Worm (Caenorhabditis elegans) whole organism, L2 larva: Measurements from ENCODE around the gene K12H6.12.

Experiments
- C34F6.9 ChIP-seq: fragments of 150-350 bp; optimal IDR thresholded peaks from 2 replicates; lab custom pipeline; 2014; ENCODE audit warnings: missing biosample characterization, missing genetic modification characterization
- F13H6.1 ChIP-seq: sonication (generic microtip); optimal IDR thresholded peaks from 2 replicates; lab custom pipeline; 2016; ENCODE audit warnings: missing genetic modification characterization, missing compliant biosample characterization
- Y55F3AM.14 ChIP-seq: fragments of 200-800 bp; sonication (Bioruptor generic); optimal IDR thresholded peaks from 2 replicates; lab custom pipeline; 2018; ENCODE audit warnings: mild to moderate bottlenecking, missing genetic modification characterization, missing compliant biosample characterization
- alr-1 ChIP-seq: fragments of 150-350 bp; optimal IDR thresholded peaks from 2 replicates; lab custom pipeline; 2014; ENCODE audit warnings: missing biosample characterization, missing genetic modification characterization
- blmp-1 ChIP-seq: sonication (generic microtip); optimal IDR thresholded peaks from 2 replicates; lab custom pipeline; 2017; ENCODE audit warnings: missing genetic modification characterization, mild to moderate bottlenecking, missing compliant biosample characterization, antibody characterized with exemption, moderate library complexity; ENCODE audit not compliant: insufficient read depth
- ceh-16 ChIP-seq: fragments of 150-350 bp; optimal IDR thresholded peaks from 2 replicates; lab custom pipeline; 2014; ENCODE audit warnings: missing biosample characterization, missing genetic modification characterization
- ceh-82 ChIP-seq: fragments of 150-350 bp; optimal IDR thresholded peaks from 2 replicates; lab custom pipeline; 2014; ENCODE audit warnings: missing biosample characterization, missing genetic modification characterization
- crh-2 ChIP-seq: sonication (generic microtip); optimal IDR thresholded peaks from 2 replicates; lab custom pipeline; 2017; ENCODE audit warnings: missing biosample characterization, missing genetic modification characterization
- dmd-4 ChIP-seq: sonication (generic microtip); optimal IDR thresholded peaks from 2 replicates; lab custom pipeline; 2017; ENCODE audit warnings: missing biosample characterization, missing genetic modification characterization
- elt-1 ChIP-seq: fragments of 150-350 bp; optimal IDR thresholded peaks from 2 replicates; lab custom pipeline; 2014; ENCODE audit warnings: missing biosample characterization, missing genetic modification characterization
- elt-3 ChIP-seq: sonication (generic microtip); optimal IDR thresholded peaks from 2 replicates; lab custom pipeline; 2017; ENCODE audit warnings: missing biosample characterization, missing genetic modification characterization
- fos-1 ChIP-seq: fragments of 150-350 bp; optimal IDR thresholded peaks from 2 replicates; lab custom pipeline; 2014; ENCODE audit warnings: missing biosample characterization, missing genetic modification characterization
- lin-13 ChIP-seq: fragments of 150-350 bp; optimal IDR thresholded peaks from 2 replicates; lab custom pipeline; 2014; ENCODE audit warnings: missing biosample characterization, missing genetic modification reagents, missing genetic modification characterization
- lin-39 ChIP-seq: fragments of 150-350 bp; optimal IDR thresholded peaks from 2 replicates; lab custom pipeline; 2014; ENCODE audit warnings: missing biosample characterization, missing genetic modification reagents, missing genetic modification characterization
- lsy-2 ChIP-seq, 2 experiments: fragments of 150-350 bp in 1 of 2; sonication (generic microtip) in 1 of 2; optimal IDR thresholded peaks; 2 replicates each; lab custom pipeline; 2014 to 2017; ENCODE audit warnings: missing biosample characterization in 2 of 2, missing genetic modification characterization in 2 of 2
- mab-5 ChIP-seq: fragments of 150-350 bp; optimal IDR thresholded peaks from 2 replicates; lab custom pipeline; 2014; ENCODE audit warnings: missing biosample characterization, missing genetic modification characterization
- mbf-1 ChIP-seq: sonication (generic microtip); optimal IDR thresholded peaks from 2 replicates; lab custom pipeline; 2017; ENCODE audit warnings: missing biosample characterization, missing genetic modification characterization
- mdl-1 ChIP-seq, 2 experiments: fragments of 150-350 bp in 1 of 2; sonication (generic microtip) in 1 of 2; optimal IDR thresholded peaks; 2 replicates each; lab custom pipeline; 2017; ENCODE audit warnings: missing biosample characterization in 2 of 2, missing genetic modification characterization in 2 of 2
- nhr-10 ChIP-seq: sonication (generic microtip); optimal IDR thresholded peaks from 2 replicates; lab custom pipeline; 2017; ENCODE audit warnings: missing biosample characterization, missing genetic modification characterization
- nhr-11 ChIP-seq: fragments of 150-350 bp; optimal IDR thresholded peaks from 2 replicates; lab custom pipeline; 2014; ENCODE audit warnings: missing biosample characterization, missing genetic modification characterization
- nhr-129 ChIP-seq: fragments of 150-350 bp; optimal IDR thresholded peaks from 2 replicates; lab custom pipeline; 2014; ENCODE audit warnings: missing biosample characterization, missing genetic modification characterization
- nhr-21 ChIP-seq: fragments of 150-350 bp; optimal IDR thresholded peaks from 2 replicates; lab custom pipeline; 2014; ENCODE audit warnings: missing biosample characterization, missing genetic modification characterization
- nhr-23 ChIP-seq: fragments of 150-350 bp; optimal IDR thresholded peaks from 2 replicates; lab custom pipeline; 2014; ENCODE audit warnings: missing biosample characterization, missing genetic modification reagents, missing genetic modification characterization
- nhr-237 ChIP-seq: fragments of 150-350 bp; optimal IDR thresholded peaks from 2 replicates; lab custom pipeline; 2014; ENCODE audit warnings: missing biosample characterization, missing genetic modification characterization
- nhr-25 ChIP-seq: fragments of 150-350 bp; sonication (generic microtip); optimal IDR thresholded peaks from 3 replicates; lab custom pipeline; 2014; ENCODE audit warnings: missing biosample characterization, missing genetic modification characterization
- nhr-6 ChIP-seq: fragments of 150-350 bp; optimal IDR thresholded peaks from 2 replicates; lab custom pipeline; 2014; ENCODE audit warnings: missing biosample characterization, missing genetic modification characterization
- nhr-77 ChIP-seq: fragments of 150-350 bp; optimal IDR thresholded peaks from 2 replicates; lab custom pipeline; 2014; ENCODE audit warnings: missing biosample characterization, missing genetic modification characterization
- peb-1 ChIP-seq: fragments of 150-350 bp; optimal IDR thresholded peaks from 2 replicates; lab custom pipeline; 2014; ENCODE audit warnings: missing biosample characterization, missing genetic modification characterization
- sem-4 ChIP-seq: fragments of 150-350 bp; optimal IDR thresholded peaks from 2 replicates; lab custom pipeline; 2014; ENCODE audit warnings: missing biosample characterization, missing genetic modification reagents, missing genetic modification characterization
- sma-3 ChIP-seq: sonication (generic microtip); optimal IDR thresholded peaks from 2 replicates; lab custom pipeline; 2016; ENCODE audit warnings: missing genetic modification reagents, missing genetic modification characterization, missing compliant biosample characterization
- sma-9 ChIP-seq, 2 experiments: fragments of 150-350 bp in 1 of 2; sonication (generic microtip) in 1 of 2; optimal IDR thresholded peaks; 2 replicates each; lab custom pipeline; 2014 to 2016; ENCODE audit warnings: missing genetic modification characterization in 2 of 2, mild to moderate bottlenecking in 1 of 2, missing biosample characterization in 1 of 2, missing compliant biosample characterization in 1 of 2, missing genetic modification reagents in 1 of 2, moderate library complexity in 1 of 2
- unc-55 ChIP-seq: fragments of 150-350 bp; sonication (generic microtip); optimal IDR thresholded peaks from 3 replicates; lab custom pipeline; 2014; ENCODE audit warnings: missing biosample characterization, missing genetic modification reagents, missing genetic modification characterization
- zag-1 ChIP-seq: fragments of 150-350 bp; optimal IDR thresholded peaks from 2 replicates; lab custom pipeline; 2014; ENCODE audit warnings: missing biosample characterization, missing genetic modification characterization
- ztf-1 ChIP-seq: fragments of 200-800 bp; sonication (Bioruptor generic); conservative IDR thresholded peaks from 2 replicates; pipeline ENCODE4 v1.3.6; 2022; ENCODE audit warnings: missing genetic modification characterization, missing compliant biosample characterization

Gene K12H6.12

ce11 chrII:2779253-2779652 lies 28.7 kb upstream of the K12H6.12 start, which contains the start of gene F08D12.3:
Gene F08D12.3, plus strand, starts transcription at chrII:2779553.
- TF ChIP-seq zag-1 (tag; lab: Kevin White, UChicago) (no peak), C34F6.9 (tag; lab: Kevin White, UChicago) (no peak), nhr-129 (tag; lab: Kevin White, UChicago) (no peak), fos-1 (tag; lab: Kevin White, UChicago) (no peak), Y55F3AM.14 (no peak), nhr-6 (tag; lab: Kevin White, UChicago) (no peak), F13H6.1 (tag; lab: Kevin White, UChicago) (no peak)

ce11 chrII:2780804-2781203 lies 27.2 kb upstream of the K12H6.12 start:
- TF ChIP-seq dmd-4 (no peak), sma-3 (GFP tag; lab: Kevin White, UChicago) (no peak), C34F6.9 (tag; lab: Kevin White, UChicago) (no peak), alr-1 (tag; lab: Kevin White, UChicago) (no peak), ceh-16 (tag; lab: Kevin White, UChicago) (no peak)
- TF ChIP-seq, all 48 proteins: peak for 0

ce11 chrII:2781355-2781754 lies 26.6 kb upstream of the K12H6.12 start, which contains the start of gene F08D12.2:
Gene F08D12.2, plus strand, starts transcription at chrII:2781655.
- no peak for TF ChIP-seq fos-1 (tag; lab: Kevin White, UChicago)
- no peak for TF ChIP-seq lsy-2 (tag; optimal IDR thresholded peaks at IDR 0.05; lab: Kevin White, UChicago)
- TF ChIP-seq nhr-11 (tag; lab: Kevin White, UChicago): no peak
- TF ChIP-seq mdl-1 (tag; optimal IDR thresholded peaks at IDR 0.05; lab: Kevin White, UChicago): no peak
- TF ChIP-seq nhr-237 (tag; lab: Kevin White, UChicago): no peak
- TF ChIP-seq lin-39 (tag; lab: Kevin White, UChicago): no peak
- no peak for TF ChIP-seq nhr-77 (tag; lab: Kevin White, UChicago)
- TF ChIP-seq crh-2 (tag; lab: Kevin White, UChicago): no peak
- TF ChIP-seq blmp-1 (tag; lab: Kevin White, UChicago): no peak
- no peak for TF ChIP-seq nhr-10 (tag; lab: Kevin White, UChicago)
- TF ChIP-seq ceh-82 (tag; lab: Kevin White, UChicago): no peak
- no peak for TF ChIP-seq nhr-25
- TF ChIP-seq mab-5 (tag; lab: Kevin White, UChicago): no peak

- TF ChIP-seq nhr-10 (tag; lab: Kevin White, UChicago) (no peak), mab-5 (tag; lab: Kevin White, UChicago) (no peak), crh-2 (tag; lab: Kevin White, UChicago) (no peak), sma-9 (GFP tag; optimal IDR thresholded peaks at IDR 0.05; lab: Kevin White, UChicago) (no peak), sma-9 (tag; optimal IDR thresholded peaks at IDR 0.05; lab: Kevin White, UChicago) (no peak), F13H6.1 (tag; lab: Kevin White, UChicago) (no peak), mbf-1 (no peak), nhr-25 (no peak), alr-1 (tag; lab: Kevin White, UChicago) (no peak), C34F6.9 (tag; lab: Kevin White, UChicago) (no peak), ceh-16 (tag; lab: Kevin White, UChicago) (no peak), lin-13 (GFP tag; lab: Kevin White, UChicago) (no peak)
Measured at ce11 chrII:2783380-2783779, 24.6 kb upstream of the K12H6.12 start.

ce11 chrII:2785787-2786186 lies 22.2 kb upstream of the K12H6.12 start:
- TF ChIP-seq mdl-1 (tag; optimal IDR thresholded peaks at IDR 0.05; lab: Kevin White, UChicago) (no peak), sma-3 (GFP tag; lab: Kevin White, UChicago) (no peak), elt-3 (no peak), nhr-11 (tag; lab: Kevin White, UChicago) (no peak), ztf-1 (GFP tag; lab: Robert Waterston, UW) (no peak), unc-55 (GFP tag; lab: Kevin White, UChicago) (no peak), ceh-16 (tag; lab: Kevin White, UChicago) (no peak), elt-1 (tag; lab: Kevin White, UChicago) (no peak), nhr-129 (tag; lab: Kevin White, UChicago) (no peak), peb-1 (no peak), lin-39 (tag; lab: Kevin White, UChicago) (no peak), C34F6.9 (tag; lab: Kevin White, UChicago) (no peak), sem-4 (tag; lab: Kevin White, UChicago) (no peak), nhr-23 (no peak), nhr-237 (tag; lab: Kevin White, UChicago) (no peak), nhr-21 (tag; lab: Kevin White, UChicago) (no peak)
